2 worm cellular contexts compared by ENCODE assay signal in genomic region chrX:10675952-10676351, ce11.
A peak's percentile ranks its signal among the peaks of the same experiment; 100 is the strongest.
TF ChIP-seq lines count a peak whose summit lies in the region.

No protein-coding gene starts in this region.

TF ChIP-seq in whole organism, L1 larva, 84 proteins besides CTCF, POLR2A, EP300 and RAD21:
- peak; percentile 70 for TF ChIP-seq nhr-85 (tag; lab: Kevin White, UChicago)
- TF ChIP-seq xbp-1 (tag; optimal IDR thresholded peaks at IDR 0.05; lab: Kevin White, UChicago) = no peak

TF ChIP-seq in whole organism, young adult, 124 proteins besides CTCF, POLR2A, EP300 and RAD21:
- TF ChIP-seq repo-1 (tag; optimal IDR thresholded peaks at IDR 0.05; lab: Kevin White, UChicago) (no peak), F52B5.7 (tag; optimal IDR thresholded peaks at IDR 0.05; lab: Kevin White, UChicago) (no peak), nfyb-1 (GFP tag; IDR thresholded peaks at IDR 0.05; lab: Robert Waterston, UW) (0 out of 2 replicates have a peak, but pooled peaks have one; percentile 15)
